Worm (Caenorhabditis elegans) whole organism, midembryonic: Measurements from ENCODE around the gene R160.13.

Experiments used
- T22C8.4 ChIP-seq: fragments of 200-800 bp; sonication (Bioruptor generic); IDR thresholded peaks from 2 replicates; pipeline ENCODE4 v1.3.6; 2022; ENCODE audit warnings: missing genetic modification characterization, missing compliant biosample characterization
- cog-1 ChIP-seq: sonication (generic microtip); optimal IDR thresholded peaks from 2 replicates; lab custom pipeline; 2016; ENCODE audit warnings: missing genetic modification characterization, missing compliant biosample characterization
- flt-1 ChIP-seq: fragments of 200-800 bp; sonication (Bioruptor generic); IDR thresholded peaks from 2 replicates; pipeline ENCODE4 v1.3.6; 2022; ENCODE audit warnings: missing genetic modification characterization, missing compliant biosample characterization
- klf-2 ChIP-seq: fragments of 200-800 bp; sonication (Bioruptor generic); conservative IDR thresholded peaks from 2 replicates; pipeline ENCODE4 v1.3.6; 2022; ENCODE audit warnings: missing genetic modification reagents, missing genetic modification characterization, missing compliant biosample characterization
- med-1 ChIP-seq: sonication (generic microtip); optimal IDR thresholded peaks from 2 replicates; lab custom pipeline; 2017; ENCODE audit warnings: missing genetic modification characterization, mild to moderate bottlenecking, missing compliant biosample characterization, antibody characterized with exemption, missing genetic modification reagents; ENCODE audit not compliant: insufficient read depth
- ref-1 ChIP-seq: fragments of 200-800 bp; sonication (Bioruptor generic); conservative IDR thresholded peaks from 2 replicates; pipeline ENCODE4 v1.3.6; 2022; ENCODE audit warnings: missing genetic modification reagents, missing genetic modification characterization, missing compliant biosample characterization
- ztf-23 ChIP-seq: fragments of 200-800 bp; sonication (Bioruptor generic); IDR thresholded peaks from 2 replicates; pipeline ENCODE4 v1.3.6; 2022; ENCODE audit warnings: missing genetic modification reagents, missing genetic modification characterization, missing compliant biosample characterization
- ztf-29 ChIP-seq: fragments of 200-800 bp; sonication (Bioruptor generic); IDR thresholded peaks from 2 replicates; pipeline ENCODE4 v1.3.6; 2022; ENCODE audit warnings: missing genetic modification reagents, missing genetic modification characterization, missing compliant biosample characterization

ce11 chrX:4408466-4408865 is 37.2 kb upstream of the R160.13 start:
- no peak for TF ChIP-seq T22C8.4
- TF ChIP-seq klf-2 (GFP tag; lab: Robert Waterston, UW) = no peak
- TF ChIP-seq ztf-23 = no peak
- no peak for TF ChIP-seq cog-1 (tag; lab: Kevin White, UChicago)
- TF ChIP-seq med-1 = no peak
- no peak for TF ChIP-seq ztf-29 (GFP tag; lab: Robert Waterston, UW)
- TF ChIP-seq ref-1 (GFP tag; lab: Robert Waterston, UW) = no peak
- TF ChIP-seq flt-1 (GFP tag; lab: Robert Waterston, UW) = no peak
